Worm (Caenorhabditis elegans) whole organism, late embryonic: ENCODE results near the gene ints-13.

Source experiments
- C38D4.7 ChIP-seq: fragments of 200-800 bp; sonication (Bioruptor generic); optimal IDR thresholded peaks from 2 replicates; lab custom pipeline; 2018; ENCODE audit warnings: mild to moderate bottlenecking, missing genetic modification characterization, moderate library complexity, missing compliant biosample characterization
- ceh-2 ChIP-seq: sonication (generic microtip); optimal IDR thresholded peaks from 2 replicates; lab custom pipeline; 2016; ENCODE audit warnings: missing genotype, missing genetic modification characterization, missing compliant biosample characterization
- ceh-22 ChIP-seq: sonication (generic microtip); optimal IDR thresholded peaks from 2 replicates; lab custom pipeline; 2017; ENCODE audit warnings: missing biosample characterization, missing genetic modification characterization
- ceh-9 ChIP-seq: sonication (generic microtip); optimal IDR thresholded peaks from 2 replicates; lab custom pipeline; 2016; ENCODE audit warnings: mild to moderate bottlenecking, missing genetic modification characterization, inconsistent platforms, missing compliant biosample characterization
- dve-1 ChIP-seq: sonication (generic microtip); optimal IDR thresholded peaks from 2 replicates; lab custom pipeline; 2017; ENCODE audit warnings: antibody characterized with exemption, mild to moderate bottlenecking, missing genetic modification characterization, missing compliant biosample characterization
- elt-2 ChIP-seq: sonication (generic microtip); optimal IDR thresholded peaks from 2 replicates; lab custom pipeline; 2016; ENCODE audit warnings: missing genetic modification reagents, missing genetic modification characterization, missing compliant biosample characterization
- ets-4 ChIP-seq: sonication (generic microtip); optimal IDR thresholded peaks from 2 replicates; lab custom pipeline; 2016; ENCODE audit warnings: missing genetic modification characterization, missing compliant biosample characterization

DNA sequence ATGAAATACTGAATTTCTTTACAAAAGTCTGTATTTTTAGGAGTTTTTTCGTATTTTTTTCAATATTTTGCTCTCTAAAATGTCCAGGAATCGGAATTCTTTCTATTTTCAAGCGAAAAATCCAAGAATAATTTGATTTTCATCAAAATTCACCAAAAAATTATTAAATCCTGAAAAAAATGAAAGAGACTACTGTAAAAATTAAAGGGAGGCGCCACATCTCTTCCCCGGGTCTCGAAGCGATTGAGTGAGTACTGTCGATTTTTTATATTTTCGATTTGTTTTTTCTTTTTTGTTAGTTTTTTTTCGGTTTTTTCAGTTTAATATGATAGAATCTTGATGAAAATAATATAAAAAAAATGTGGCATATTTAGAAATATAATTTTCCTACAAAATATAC, 53.7 kb downstream of the ints-13 start:
- TF ChIP-seq elt-2 (tag; lab: Kevin White, UChicago) (no peak), ceh-2 (tag; lab: Kevin White, UChicago) (no peak), dve-1 (tag; lab: Kevin White, UChicago) (no peak), ets-4 (no peak), ceh-22 (tag; lab: Kevin White, UChicago) (no peak), ceh-9 (tag; lab: Kevin White, UChicago) (no peak), C38D4.7 (GFP tag; lab: Kevin White, UChicago) (no peak)
